Fruit fly (Drosophila melanogaster) whole organism, embryonic: ENCODE measurements around the gene CG7806.

Source experiments
- Atf3 ChIP-seq: fragments of 200-800 bp; sonication (Bioruptor generic); optimal IDR thresholded peaks from 3 replicates; lab custom pipeline; 2016; ENCODE audit warnings: missing biosample characterization, missing genetic modification characterization
- Awh ChIP-seq: fragments of 200-800 bp; sonication (Bioruptor generic); IDR thresholded peaks from 2 replicates; pipeline ENCODE4, ENCODE4 v1.3.6; 2022; ENCODE audit warnings: missing biosample characterization, missing genetic modification characterization
- CG1024 ChIP-seq: fragments of 200-800 bp; sonication (Bioruptor generic); IDR thresholded peaks from 2 replicates; pipeline ENCODE4 v1.3.6; 2022; ENCODE audit warnings: missing biosample characterization, missing genetic modification characterization
- CG12155 ChIP-seq: fragments of 200-800 bp; sonication (Bioruptor generic); optimal IDR thresholded peaks from 3 replicates; lab custom pipeline; 2016; ENCODE audit warnings: missing biosample characterization, missing genetic modification characterization
- CG12299 ChIP-seq: fragments of 200-800 bp; sonication (Bioruptor generic); optimal IDR thresholded peaks from 2 replicates; lab custom pipeline; 2018; ENCODE audit warnings: missing biosample characterization, mild to moderate bottlenecking, missing genetic modification characterization
- CG1233 ChIP-seq: fragments of 200-800 bp; sonication (Bioruptor generic); optimal IDR thresholded peaks from 4 replicates; lab custom pipeline; 2018; ENCODE audit warnings: missing biosample characterization, mild to moderate bottlenecking, missing genetic modification characterization
- CG12391 ChIP-seq: fragments of 200-800 bp; sonication (Bioruptor generic); optimal IDR thresholded peaks from 3 replicates; lab custom pipeline; 2018; ENCODE audit warnings: missing biosample characterization, mild to moderate bottlenecking, missing genetic modification characterization, moderate library complexity
- CG13894 ChIP-seq: fragments of 200-800 bp; sonication (Bioruptor generic); optimal IDR thresholded peaks from 3 replicates; lab custom pipeline; 2018; ENCODE audit warnings: missing biosample characterization, mild to moderate bottlenecking, missing genetic modification characterization, moderate library complexity
- CG15514 ChIP-seq: fragments of 200-800 bp; sonication (Bioruptor generic); optimal IDR thresholded peaks from 3 replicates; lab custom pipeline; 2017; ENCODE audit warnings: missing biosample characterization, missing genetic modification characterization, mild to moderate bottlenecking, moderate library complexity, missing genetic modification reagents
- CG15601 ChIP-seq: fragments of 200-800 bp; sonication (Bioruptor generic); optimal IDR thresholded peaks from 3 replicates; lab custom pipeline; 2019; ENCODE audit warnings: missing biosample characterization, mild to moderate bottlenecking, missing genetic modification characterization, moderate library complexity
- CG1832 ChIP-seq: fragments of 200-800 bp; sonication (Bioruptor generic); optimal IDR thresholded peaks from 2 replicates; lab custom pipeline; 2017; ENCODE audit warnings: missing biosample characterization, mild to moderate bottlenecking, missing genetic modification characterization, inconsistent platforms
- CG3065 ChIP-seq: fragments of 200-800 bp; sonication (Bioruptor generic); optimal IDR thresholded peaks from 2 replicates; lab custom pipeline; 2016; ENCODE audit warnings: missing biosample characterization, missing genetic modification characterization
- CG31365 ChIP-seq: fragments of 200-800 bp; sonication (Bioruptor generic); optimal IDR thresholded peaks from 2 replicates; lab custom pipeline; 2018; ENCODE audit warnings: missing biosample characterization, mild to moderate bottlenecking, missing genetic modification characterization
- CG3281 ChIP-seq: fragments of 200-800 bp; sonication (Bioruptor generic); optimal IDR thresholded peaks from 3 replicates; lab custom pipeline; 2017; ENCODE audit warnings: missing biosample characterization, mild to moderate bottlenecking, missing genetic modification characterization
- CG34376 ChIP-seq: fragments of 200-800 bp; sonication (Bioruptor generic); optimal IDR thresholded peaks from 2 replicates; lab custom pipeline; 2018; ENCODE audit warnings: missing biosample characterization, mild to moderate bottlenecking, missing genetic modification characterization
- CG3995 ChIP-seq: fragments of 200-800 bp; sonication (Bioruptor generic); optimal IDR thresholded peaks from 3 replicates; lab custom pipeline; 2016; ENCODE audit warnings: missing biosample characterization, missing genetic modification characterization
- CG4282 ChIP-seq: fragments of 200-800 bp; sonication (Bioruptor generic); optimal IDR thresholded peaks from 2 replicates; lab custom pipeline; 2016; ENCODE audit warnings: missing biosample characterization, missing genetic modification characterization
- CG43689 ChIP-seq: fragments of 200-800 bp; sonication (Bioruptor generic); IDR thresholded peaks from 2 replicates; pipeline ENCODE4 v1.3.6; 2022; ENCODE audit warnings: missing biosample characterization, missing genetic modification characterization
- CG4820 ChIP-seq: fragments of 200-800 bp; sonication (Bioruptor generic); optimal IDR thresholded peaks from 3 replicates; lab custom pipeline; 2016; ENCODE audit warnings: missing biosample characterization, missing genetic modification characterization
- CG9215 ChIP-seq: fragments of 200-800 bp; sonication (Bioruptor generic); IDR thresholded peaks from 2 replicates; pipeline ENCODE4 v1.3.6; 2022; ENCODE audit warnings: missing biosample characterization, missing genetic modification characterization
- CHES-1-like ChIP-seq: fragments of 200-800 bp; sonication (Bioruptor generic); optimal IDR thresholded peaks from 2 replicates; lab custom pipeline; 2016; ENCODE audit warnings: missing biosample characterization, missing genetic modification characterization
- Dfd ChIP-seq, 2 experiments: fragments of >200 bp; optimal IDR thresholded peaks; 2 replicates each; lab custom pipeline; 2017; ENCODE audit warnings: missing biosample characterization in 2 of 2, missing genetic modification characterization in 2 of 2
- Dip2 ChIP-seq: fragments of 200-800 bp; sonication (Bioruptor generic); IDR thresholded peaks from 2 replicates; pipeline ENCODE4 v1.3.6; 2022; ENCODE audit warnings: missing biosample characterization, missing genetic modification characterization
- Doc3 ChIP-seq: fragments of 200-800 bp; sonication (Bioruptor generic); IDR thresholded peaks from 3 replicates; pipeline ENCODE4 v1.3.6; 2022; ENCODE audit warnings: missing biosample characterization, missing genetic modification characterization; ENCODE audit not compliant: partially characterized antibody
- E2f2 ChIP-seq: fragments of 200-800 bp; sonication (Bioruptor generic); IDR thresholded peaks from 2 replicates; pipeline ENCODE4 v1.3.6; 2022; ENCODE audit warnings: missing biosample characterization, missing genetic modification characterization
- ERR ChIP-seq: fragments of 200-800 bp; sonication (Bioruptor generic); optimal IDR thresholded peaks from 2 replicates; lab custom pipeline; 2016; ENCODE audit warnings: missing biosample characterization, missing genetic modification characterization
- NC2β ChIP-seq: fragments of 200-800 bp; sonication (Bioruptor generic); optimal IDR thresholded peaks from 2 replicates; lab custom pipeline; 2016; ENCODE audit warnings: missing biosample characterization, missing genetic modification characterization
- Pdp1 ChIP-seq, 2 experiments: fragments of 200-800 bp; sonication (Bioruptor generic); optimal IDR thresholded peaks; 3 replicates each; lab custom pipeline; 2016; ENCODE audit warnings: missing biosample characterization in 2 of 2, missing genetic modification characterization in 2 of 2, mild to moderate bottlenecking in 1 of 2, moderate library complexity in 1 of 2
- Poxn ChIP-seq: fragments of 200-800 bp; sonication (Bioruptor generic); IDR thresholded peaks from 2 replicates; pipeline ENCODE4 v1.3.6; 2022; ENCODE audit warnings: missing biosample characterization, missing genetic modification characterization
- ac ChIP-seq: fragments of 200-800 bp; sonication (Bioruptor generic); optimal IDR thresholded peaks from 3 replicates; lab custom pipeline; 2017; ENCODE audit warnings: missing biosample characterization, mild to moderate bottlenecking, missing genetic modification characterization
- cg ChIP-seq: fragments of 200-800 bp; sonication (Bioruptor generic); optimal IDR thresholded peaks from 3 replicates; lab custom pipeline; 2019; ENCODE audit warnings: missing biosample characterization, mild to moderate bottlenecking, missing genetic modification characterization, moderate library complexity
- cwo ChIP-seq: fragments of 200-800 bp; sonication (Bioruptor generic); optimal IDR thresholded peaks from 3 replicates; lab custom pipeline; 2017; ENCODE audit warnings: missing biosample characterization, missing genetic modification characterization, mild to moderate bottlenecking, moderate library complexity, missing genetic modification reagents
- danr ChIP-seq: fragments of 200-800 bp; sonication (Bioruptor generic); IDR thresholded peaks from 2 replicates; pipeline ENCODE4 v1.3.6; 2022; ENCODE audit warnings: missing biosample characterization, missing genetic modification characterization
- dmrt11E ChIP-seq: fragments of 200-800 bp; sonication (Bioruptor generic); optimal IDR thresholded peaks from 3 replicates; lab custom pipeline; 2018; ENCODE audit warnings: missing biosample characterization, mild to moderate bottlenecking, missing genetic modification characterization, moderate library complexity
- gsb-n ChIP-seq: fragments of 200-800 bp; sonication (Bioruptor generic); optimal IDR thresholded peaks from 3 replicates; lab custom pipeline; 2018; ENCODE audit warnings: missing biosample characterization, mild to moderate bottlenecking, missing genetic modification characterization
- hb ChIP-seq: fragments of 200-800 bp; sonication (Bioruptor generic); IDR thresholded peaks from 3 replicates; pipeline ENCODE4 v1.3.6; 2022; ENCODE audit warnings: missing biosample characterization, missing genetic modification characterization; ENCODE audit not compliant: partially characterized antibody
- hbn ChIP-seq: fragments of 200-800 bp; sonication (Bioruptor generic); IDR thresholded peaks from 2 replicates; pipeline ENCODE4 v1.3.6; 2022; ENCODE audit warnings: missing biosample characterization, missing genetic modification characterization; ENCODE audit not compliant: partially characterized antibody
- lov ChIP-seq, 2 experiments: fragments of 200-800 bp in 1 of 2; fragments of >200 bp in 1 of 2; sonication (Bioruptor generic) in 1 of 2; IDR thresholded peaks in 1 of 2; optimal IDR thresholded peaks in 1 of 2; 2 replicates in 1 of 2; 3 replicates in 1 of 2; pipeline versions ENCODE4 v1.3.6 to Lab custom; 2017 to 2022; ENCODE audit warnings: missing biosample characterization in 1 of 2, missing genetic modification characterization in 1 of 2
- pfk ChIP-seq: fragments of 200-800 bp; sonication (Bioruptor generic); optimal IDR thresholded peaks from 2 replicates; lab custom pipeline; 2018; ENCODE audit warnings: missing biosample characterization, mild to moderate bottlenecking, missing genetic modification characterization, moderate library complexity
- pho ChIP-seq: fragments of 200-800 bp; sonication (Bioruptor generic); optimal IDR thresholded peaks from 2 replicates; lab custom pipeline; 2016; ENCODE audit warnings: missing biosample characterization, missing genetic modification characterization
- ro ChIP-seq: fragments of 200-800 bp; sonication (Bioruptor generic); IDR thresholded peaks from 2 replicates; pipeline ENCODE4 v1.3.6; 2022; ENCODE audit warnings: missing biosample characterization, missing genetic modification characterization
- schlank ChIP-seq: fragments of 200-800 bp; sonication (Bioruptor generic); optimal IDR thresholded peaks from 2 replicates; lab custom pipeline; 2018; ENCODE audit warnings: missing biosample characterization, mild to moderate bottlenecking, missing genetic modification characterization
- seq ChIP-seq: fragments of 200-800 bp; sonication (Bioruptor generic); IDR thresholded peaks from 2 replicates; pipeline ENCODE4 v1.3.6; 2022; ENCODE audit warnings: missing biosample characterization, missing genetic modification characterization
- sna ChIP-seq: fragments of 200-800 bp; sonication (Bioruptor generic); IDR thresholded peaks from 2 replicates; pipeline ENCODE4 v1.3.6; 2022; ENCODE audit warnings: missing biosample characterization, missing genetic modification characterization; ENCODE audit not compliant: partially characterized antibody
- toy ChIP-seq: fragments of 200-800 bp; sonication (Bioruptor generic); IDR thresholded peaks from 2 replicates; pipeline ENCODE4 v1.3.6; 2022; ENCODE audit warnings: missing biosample characterization, missing genetic modification characterization
- vnd ChIP-seq: fragments of 200-800 bp; sonication (Bioruptor generic); IDR thresholded peaks from 3 replicates; pipeline ENCODE4 v1.3.6; 2022; ENCODE audit warnings: missing biosample characterization, missing genetic modification characterization; ENCODE audit not compliant: partially characterized antibody
- wek ChIP-seq: fragments of 200-800 bp; sonication (Bioruptor generic); optimal IDR thresholded peaks from 3 replicates; lab custom pipeline; 2018; ENCODE audit warnings: missing biosample characterization, mild to moderate bottlenecking, missing genetic modification characterization, moderate library complexity
- zen2 ChIP-seq: fragments of 200-800 bp; sonication (Bioruptor generic); IDR thresholded peaks from 3 replicates; pipeline ENCODE4 v1.3.6; 2022; ENCODE audit warnings: missing biosample characterization, missing genetic modification characterization; ENCODE audit not compliant: partially characterized antibody

CG7806 gene

dm6 chr2L:8277561-8278201, 33.5 kb upstream of the CG7806 start (continued):
- TF ChIP-seq Awh (GFP tag; lab: Robert Waterston, UW) = peak; percentile 99
- TF ChIP-seq hb = no peak
- TF ChIP-seq Poxn (GFP tag; lab: Robert Waterston, UW) = 0 out of 2 replicates have a peak, but pooled peaks have one; percentile 29
- peak; percentile 94 for TF ChIP-seq CG12155
- TF ChIP-seq CG43689 = peak; percentile 98
- TF ChIP-seq vnd (GFP tag; lab: Robert Waterston, UW) = no peak
- TF ChIP-seq Pdp1 (GFP tag; optimal IDR thresholded peaks at IDR 0.05; lab: Kevin White, UChicago) = peak; percentile 92 to 93
- TF ChIP-seq cg (GFP tag; lab: Kevin White, UChicago) = no peak
- TF ChIP-seq zen2 (GFP tag; lab: Robert Waterston, UW) = no peak
- TF ChIP-seq CG3281 (GFP tag; lab: Kevin White, UChicago) = peak; percentile 95
- TF ChIP-seq Dip2 = no peak; the same call in 1 of the 2 replicates
- TF ChIP-seq Dfd (GFP tag; optimal IDR thresholded peaks at IDR 0.05; lab: Kevin White, UChicago) = no peak
- TF ChIP-seq cwo (GFP tag; lab: Kevin White, UChicago) = peak; percentile 93
- TF ChIP-seq NC2β (GFP tag; lab: Kevin White, UChicago) = peak; percentile 94
- peak; percentile 99 for TF ChIP-seq dmrt11E (tag; lab: Kevin White, UChicago)
- peak; percentile 93 for TF ChIP-seq CG9215 (GFP tag; lab: Robert Waterston, UW)
- peak; percentile 96 for TF ChIP-seq CG1233
- peak; percentile 43 for TF ChIP-seq pfk
- no peak for TF ChIP-seq lov (optimal IDR thresholded peaks at IDR 0.05; lab: Kevin White, UChicago)
- peak; percentile 99 for TF ChIP-seq lov (GFP tag; IDR thresholded peaks at IDR 0.05; lab: Robert Waterston, UW)
- TF ChIP-seq CG3995 = peak; percentile 66
- peak; percentile 82 for TF ChIP-seq CHES-1-like (GFP tag; lab: Kevin White, UChicago)
- peak; percentile 82 for TF ChIP-seq ERR
- peak; percentile 98 for TF ChIP-seq seq (GFP tag; lab: Robert Waterston, UW)
- peak; percentile 87 for TF ChIP-seq CG13894
- TF ChIP-seq CG1024 = peak; percentile 97
- peak; percentile 89 for TF ChIP-seq E2f2
- TF ChIP-seq hbn (GFP tag; lab: Robert Waterston, UW) = no peak
- peak; percentile 97 for TF ChIP-seq CG12299
- peak; percentile 98 for TF ChIP-seq CG15601 (tag; lab: Kevin White, UChicago)
- TF ChIP-seq danr (GFP tag; lab: Robert Waterston, UW) = peak; percentile 98
- no peak for TF ChIP-seq CG1832
- no peak for TF ChIP-seq Doc3 (GFP tag; lab: Robert Waterston, UW)
- TF ChIP-seq CG31365 = peak; percentile 73
- TF ChIP-seq Atf3 (GFP tag; lab: Kevin White, UChicago) = peak; percentile 87
- peak; percentile 71 for TF ChIP-seq wek
- TF ChIP-seq toy (GFP tag; lab: Robert Waterston, UW) = peak; percentile 94
- TF ChIP-seq CG12391 (tag; lab: Kevin White, UChicago) = peak; percentile 99
- peak; percentile 79 for TF ChIP-seq schlank (tag; lab: Kevin White, UChicago)
- TF ChIP-seq ac (GFP tag; lab: Kevin White, UChicago) = peak; percentile 97
- peak; percentile 82 for TF ChIP-seq pho (GFP tag; lab: Kevin White, UChicago)
- TF ChIP-seq ro (GFP tag; lab: Robert Waterston, UW) = peak; percentile 98
- TF ChIP-seq CG34376 (GFP tag; lab: Kevin White, UChicago) = peak; percentile 73
- peak; percentile 95 for TF ChIP-seq CG3065 (GFP tag; lab: Kevin White, UChicago)
- peak; percentile 24 for TF ChIP-seq CG4282 (GFP tag; lab: Kevin White, UChicago)
- TF ChIP-seq gsb-n = peak; percentile 99
- TF ChIP-seq CG4820 (GFP tag; lab: Kevin White, UChicago) = peak; percentile 98
- TF ChIP-seq sna (GFP tag; lab: Robert Waterston, UW) = no peak
- peak; percentile 90 for TF ChIP-seq CG15514 (GFP tag; lab: Kevin White, UChicago)
